Worm (Caenorhabditis elegans) whole organism, midembryonic: Measurements from ENCODE around the gene T24H7.9.

Source experiments
- T22C8.4 ChIP-seq: fragments of 200-800 bp; sonication (Bioruptor generic); IDR thresholded peaks from 2 replicates; pipeline ENCODE4 v1.3.6; 2022; ENCODE audit warnings: missing genetic modification characterization, missing compliant biosample characterization
- cog-1 ChIP-seq: sonication (generic microtip); optimal IDR thresholded peaks from 2 replicates; lab custom pipeline; 2016; ENCODE audit warnings: missing genetic modification characterization, missing compliant biosample characterization
- flt-1 ChIP-seq: fragments of 200-800 bp; sonication (Bioruptor generic); IDR thresholded peaks from 2 replicates; pipeline ENCODE4 v1.3.6; 2022; ENCODE audit warnings: missing genetic modification characterization, missing compliant biosample characterization
- klf-2 ChIP-seq: fragments of 200-800 bp; sonication (Bioruptor generic); conservative IDR thresholded peaks from 2 replicates; pipeline ENCODE4 v1.3.6; 2022; ENCODE audit warnings: missing genetic modification reagents, missing genetic modification characterization, missing compliant biosample characterization
- med-1 ChIP-seq: sonication (generic microtip); optimal IDR thresholded peaks from 2 replicates; lab custom pipeline; 2017; ENCODE audit warnings: missing genetic modification characterization, mild to moderate bottlenecking, missing compliant biosample characterization, antibody characterized with exemption, missing genetic modification reagents; ENCODE audit not compliant: insufficient read depth
- ref-1 ChIP-seq: fragments of 200-800 bp; sonication (Bioruptor generic); conservative IDR thresholded peaks from 2 replicates; pipeline ENCODE4 v1.3.6; 2022; ENCODE audit warnings: missing genetic modification reagents, missing genetic modification characterization, missing compliant biosample characterization
- tab-1 ChIP-seq: fragments of 200-800 bp; sonication (Bioruptor generic); IDR thresholded peaks from 2 replicates; pipeline ENCODE4 v1.3.6; 2022; ENCODE audit warnings: missing genetic modification characterization, missing compliant biosample characterization
- ztf-23 ChIP-seq: fragments of 200-800 bp; sonication (Bioruptor generic); IDR thresholded peaks from 2 replicates; pipeline ENCODE4 v1.3.6; 2022; ENCODE audit warnings: missing genetic modification reagents, missing genetic modification characterization, missing compliant biosample characterization
- ztf-29 ChIP-seq: fragments of 200-800 bp; sonication (Bioruptor generic); IDR thresholded peaks from 2 replicates; pipeline ENCODE4 v1.3.6; 2022; ENCODE audit warnings: missing genetic modification reagents, missing genetic modification characterization, missing compliant biosample characterization

The T24H7.9 gene

DNA sequence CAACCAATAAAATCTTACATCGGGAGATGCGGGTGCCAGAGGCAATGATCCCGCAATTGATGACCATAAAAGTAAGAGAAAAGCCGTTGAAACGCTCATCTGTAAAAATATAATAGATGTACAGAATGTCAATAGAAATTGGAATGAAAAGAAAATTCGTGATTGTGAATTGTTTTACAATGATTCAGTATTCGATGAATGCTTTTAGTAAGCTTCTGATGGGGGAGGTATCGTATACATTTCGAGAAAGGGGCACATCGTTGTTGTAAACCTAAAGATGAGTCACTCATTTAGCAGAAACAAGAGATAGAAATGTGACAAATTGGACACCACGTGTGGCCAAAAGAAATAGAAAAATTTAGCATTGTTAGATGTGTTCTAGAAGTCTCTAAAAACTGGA, 12.7 kb downstream of the T24H7.9 start, which contains the start of gene C30B5.6:
Gene C30B5.6 (minus strand): TSS at position 101 of the 400 bp plus-strand sequence.
- TF ChIP-seq flt-1 (GFP tag; lab: Robert Waterston, UW) (no peak), cog-1 (no peak), klf-2 (no peak), tab-1 (GFP tag; lab: Robert Waterston, UW) (no peak), med-1 (no peak), ref-1 (GFP tag; lab: Robert Waterston, UW) (no peak), ztf-29 (GFP tag; lab: Robert Waterston, UW) (no peak), T22C8.4 (GFP tag; lab: Robert Waterston, UW) (no peak), ztf-23 (GFP tag; lab: Robert Waterston, UW) (no peak)

- TF ChIP-seq flt-1 (GFP tag; lab: Robert Waterston, UW) (no peak), cog-1 (no peak), klf-2 (no peak), ref-1 (GFP tag; lab: Robert Waterston, UW) (no peak), T22C8.4 (GFP tag; lab: Robert Waterston, UW) (no peak), ztf-29 (GFP tag; lab: Robert Waterston, UW) (no peak), med-1 (no peak), tab-1 (GFP tag; lab: Robert Waterston, UW) (no peak), ztf-23 (GFP tag; lab: Robert Waterston, UW) (no peak)
Observed at ce11 chrII:6221470-6221869, 13.8 kb downstream of the T24H7.9 start.

ce11 chrII:6219346-6219745, 16.0 kb downstream of the T24H7.9 start, which contains the start of gene mks-2:
Gene mks-2, minus strand, starts transcription at chrII:6219446.
- TF ChIP-seq cog-1 (no peak), med-1 (no peak), klf-2 (no peak), flt-1 (GFP tag; lab: Robert Waterston, UW) (no peak), ref-1 (GFP tag; lab: Robert Waterston, UW) (no peak), tab-1 (GFP tag; lab: Robert Waterston, UW) (no peak), ztf-23 (GFP tag; lab: Robert Waterston, UW) (no peak), T22C8.4 (GFP tag; lab: Robert Waterston, UW) (no peak), ztf-29 (GFP tag; lab: Robert Waterston, UW) (no peak)

DNA sequence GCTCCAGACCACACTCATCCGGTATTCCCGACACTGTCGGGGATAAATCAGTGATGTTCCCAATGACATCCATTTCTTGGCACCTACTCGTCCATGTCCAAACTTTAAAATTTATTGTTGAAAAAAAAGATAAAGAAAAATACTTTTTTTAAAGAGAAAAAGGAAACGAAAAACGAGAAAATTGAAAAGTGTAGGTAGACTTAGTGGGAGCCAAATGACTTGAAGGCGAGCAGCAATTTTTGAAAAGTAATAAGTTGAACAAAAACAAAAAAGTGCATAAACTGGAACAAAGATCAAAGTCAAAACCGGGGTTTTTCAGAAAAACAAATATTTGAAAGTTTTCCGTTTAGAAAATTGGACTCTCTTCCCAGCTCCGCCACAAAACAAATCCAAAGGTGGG, 27.2 kb downstream of the T24H7.9 start, which contains the start of gene daf-37:
Gene daf-37 (minus strand): TSS at position 101 of the 400 bp plus-strand sequence.
- TF ChIP-seq flt-1 (GFP tag; lab: Robert Waterston, UW) = no peak
- no peak for TF ChIP-seq T22C8.4 (GFP tag; lab: Robert Waterston, UW)
- TF ChIP-seq med-1 = no peak

ce11 chrII:6207252-6207651, 28.1 kb downstream of the T24H7.9 start:
- TF ChIP-seq ref-1 (GFP tag; lab: Robert Waterston, UW) (no peak), ztf-29 (GFP tag; lab: Robert Waterston, UW) (no peak), tab-1 (GFP tag; lab: Robert Waterston, UW) (no peak), T22C8.4 (GFP tag; lab: Robert Waterston, UW) (no peak), med-1 (no peak), ztf-23 (GFP tag; lab: Robert Waterston, UW) (no peak), cog-1 (no peak), klf-2 (no peak), flt-1 (GFP tag; lab: Robert Waterston, UW) (no peak)

ce11 chrII:6202910-6203309, 32.4 kb downstream of the T24H7.9 start, which contains the start of gene C30B5.17:
Gene C30B5.17, minus strand, starts transcription at chrII:6203010.
- TF ChIP-seq ztf-23 (GFP tag; lab: Robert Waterston, UW) (no peak), T22C8.4 (GFP tag; lab: Robert Waterston, UW) (no peak), ref-1 (GFP tag; lab: Robert Waterston, UW) (no peak), cog-1 (no peak), flt-1 (GFP tag; lab: Robert Waterston, UW) (no peak), klf-2 (no peak), med-1 (no peak), ztf-29 (GFP tag; lab: Robert Waterston, UW) (no peak), tab-1 (GFP tag; lab: Robert Waterston, UW) (no peak)

ce11 chrII:6199010-6199409, 36.3 kb downstream of the T24H7.9 start:
- no peak for TF ChIP-seq ztf-23 (GFP tag; lab: Robert Waterston, UW)
- no peak for TF ChIP-seq cog-1
- no peak for TF ChIP-seq flt-1 (GFP tag; lab: Robert Waterston, UW)
- no peak for TF ChIP-seq T22C8.4 (GFP tag; lab: Robert Waterston, UW)
- no peak for TF ChIP-seq tab-1 (GFP tag; lab: Robert Waterston, UW)
- no peak for TF ChIP-seq ztf-29 (GFP tag; lab: Robert Waterston, UW)
- no peak for TF ChIP-seq med-1
- no peak for TF ChIP-seq klf-2
- TF ChIP-seq ref-1 (GFP tag; lab: Robert Waterston, UW) = no peak

- TF ChIP-seq tab-1 (GFP tag; lab: Robert Waterston, UW) (no peak), ztf-23 (GFP tag; lab: Robert Waterston, UW) (no peak), cog-1 (no peak), ztf-29 (GFP tag; lab: Robert Waterston, UW) (no peak), klf-2 (no peak), T22C8.4 (GFP tag; lab: Robert Waterston, UW) (no peak), ref-1 (GFP tag; lab: Robert Waterston, UW) (no peak), flt-1 (GFP tag; lab: Robert Waterston, UW) (no peak), med-1 (no peak)
Observed at ce11 chrII:6198468-6198867, 36.8 kb downstream of the T24H7.9 start, which contains the start of gene szy-4. Gene szy-4, plus strand, starts transcription at chrII:6198696.

- peak; percentile 62 for TF ChIP-seq T22C8.4 (GFP tag; lab: Robert Waterston, UW)
- peak; percentile 36; the same call in 1 of the 2 replicates for TF ChIP-seq ztf-23 (GFP tag; lab: Robert Waterston, UW)
- TF ChIP-seq klf-2 = no peak
Observed at ce11 chrII:6196875-6197274, 38.4 kb downstream of the T24H7.9 start, which contains the start of the genes rbmx-2 and C30B5.2. Gene rbmx-2, minus strand, starts transcription at chrII:6196948. Gene C30B5.2, plus strand, starts transcription at chrII:6197180.

DNA sequence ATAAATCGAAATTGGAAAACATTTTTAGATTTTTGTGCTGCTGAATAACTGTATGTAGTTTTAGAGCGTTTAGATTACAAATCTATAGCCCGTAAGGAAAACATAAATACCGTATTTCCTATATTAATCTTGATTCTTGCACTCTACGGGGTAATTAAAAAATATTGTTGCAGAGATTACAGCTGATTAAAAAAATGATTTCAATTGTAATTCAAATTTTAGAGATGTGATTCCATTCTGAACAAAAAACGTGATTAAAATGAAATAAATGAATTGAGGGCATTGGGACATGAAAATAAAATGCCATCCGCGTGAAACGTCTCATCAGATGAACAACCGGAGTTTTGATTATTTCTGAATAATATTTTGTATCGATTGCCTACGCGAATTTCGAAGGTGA, 42.8 kb downstream of the T24H7.9 start, which contains the start of gene cpb-2:
Gene cpb-2 (plus strand): TSS at position 301 of the 400 bp plus-strand sequence.
- no peak for TF ChIP-seq ztf-23 (GFP tag; lab: Robert Waterston, UW)
- TF ChIP-seq tab-1 (GFP tag; lab: Robert Waterston, UW) = no peak
- TF ChIP-seq ztf-29 (GFP tag; lab: Robert Waterston, UW) = no peak
- no peak for TF ChIP-seq T22C8.4 (GFP tag; lab: Robert Waterston, UW)
- TF ChIP-seq ref-1 (GFP tag; lab: Robert Waterston, UW) = no peak
- TF ChIP-seq cog-1 = no peak
- no peak for TF ChIP-seq med-1
- no peak for TF ChIP-seq klf-2
- TF ChIP-seq flt-1 (GFP tag; lab: Robert Waterston, UW) = no peak
